Fruit fly (Drosophila melanogaster): Measurements from ENCODE around the gene glo.

DNA sequence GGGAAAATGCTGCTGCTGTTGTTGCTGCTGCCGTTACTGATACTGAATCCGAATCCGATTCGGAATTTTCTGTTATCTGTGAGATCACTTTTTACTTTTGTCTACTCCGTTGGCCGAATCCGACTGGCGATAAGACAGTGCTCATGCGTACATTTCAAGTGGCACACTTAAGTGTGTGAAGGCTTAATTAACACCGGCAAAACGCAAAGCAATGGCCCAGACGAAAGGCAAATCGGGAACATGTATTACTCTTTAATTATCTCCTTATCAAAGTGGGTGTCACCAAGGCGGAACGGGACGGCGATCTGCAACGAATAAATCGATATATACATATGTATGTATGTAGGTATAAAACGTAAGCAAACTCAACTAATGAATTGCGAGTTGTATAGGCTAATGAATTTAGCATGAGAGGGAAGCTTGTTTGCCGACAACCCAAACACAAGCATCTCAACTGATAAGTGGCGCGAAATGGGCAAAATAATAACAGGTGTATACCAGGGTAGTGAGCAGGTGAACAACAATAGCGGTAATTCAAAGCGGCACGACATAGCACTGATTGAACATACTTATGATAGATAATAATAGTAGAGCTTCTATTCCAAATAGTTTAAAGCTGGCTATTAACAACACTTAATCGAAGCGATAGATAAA is 8.3 kb downstream of the glo start:
- TF ChIP-seq ttk (optimal IDR thresholded peaks at IDR 0.05) (no peak), psq (optimal IDR thresholded peaks at IDR 0.05) (no peak), h (optimal IDR thresholded peaks at IDR 0.05) (no peak), insv (optimal IDR thresholded peaks at IDR 0.05) (no peak)

Measured in Kc167 (cell line).